Fruit fly (Drosophila melanogaster): ENCODE measurements around the gene CG1299.

DNA sequence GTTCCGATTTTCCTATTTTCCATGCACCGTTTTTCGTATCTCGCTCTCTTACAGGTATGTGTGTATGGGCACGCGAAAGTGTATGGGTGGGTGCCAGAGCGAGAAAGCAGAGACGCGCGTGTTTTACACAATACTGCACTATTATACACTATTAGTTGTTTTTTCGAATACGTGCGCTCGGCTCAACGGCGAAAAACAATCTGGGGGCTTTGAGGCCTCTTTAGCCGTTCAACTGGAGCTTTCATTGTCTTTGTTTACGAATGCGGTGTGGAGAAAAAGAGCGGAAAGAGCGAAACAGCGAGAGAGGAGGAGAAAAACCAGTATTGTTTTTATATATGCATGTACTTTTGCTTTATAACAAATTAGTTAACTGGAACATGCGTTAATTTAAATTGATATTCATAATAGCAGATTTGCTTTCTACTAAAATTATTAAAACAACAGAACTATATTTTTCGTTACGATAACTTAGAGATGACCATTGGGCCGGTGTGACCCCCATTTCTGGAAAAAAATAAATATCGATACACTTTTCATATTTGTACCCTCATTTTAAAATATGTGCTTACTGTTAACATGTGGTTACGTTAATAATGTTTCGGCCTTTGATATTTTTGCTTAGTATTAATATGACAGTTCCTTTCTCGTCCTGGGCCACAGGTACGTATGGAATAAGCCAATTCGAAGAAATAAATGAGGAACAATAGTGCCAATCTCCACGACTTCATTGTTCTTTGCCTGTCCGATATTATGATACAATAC, 45.8 kb upstream of the CG1299 start, which contains the start of gene CG14995:
- TF ChIP-seq psq (optimal IDR thresholded peaks at IDR 0.05) (no peak), h (optimal IDR thresholded peaks at IDR 0.05) (no peak), insv (optimal IDR thresholded peaks at IDR 0.05) (no peak)

Data from Kc167 (cell line).